Worm (Caenorhabditis elegans): ENCODE results near the gene F13H10.8.
A peak's percentile ranks its signal among the peaks of the same experiment; 100 is the strongest.

The F13H10.8 gene

ce11 chrIV:11030893-11031292 lies 10.6 kb downstream of the F13H10.8 start, which contains the start of gene hrg-4:
hrg-4 (minus strand) TSS chrIV:11030993.
- TF ChIP-seq lin-32 (GFP tag; optimal IDR thresholded peaks at IDR 0.05): no peak

- TF ChIP-seq nhr-12 (tag; optimal IDR thresholded peaks at IDR 0.05) (no peak), ceh-39 (tag; optimal IDR thresholded peaks at IDR 0.05) (no peak), mab-5 (tag; optimal IDR thresholded peaks at IDR 0.05) (no peak), unc-120 (tag; optimal IDR thresholded peaks at IDR 0.05; ENCODE audit: poor library complexity, severe bottlenecking) (no peak), flh-1 (GFP tag; optimal IDR thresholded peaks at IDR 0.05) (no peak)
Measured at ce11 chrIV:11031640-11032039, 11.3 kb downstream of the F13H10.8 start.

DNA sequence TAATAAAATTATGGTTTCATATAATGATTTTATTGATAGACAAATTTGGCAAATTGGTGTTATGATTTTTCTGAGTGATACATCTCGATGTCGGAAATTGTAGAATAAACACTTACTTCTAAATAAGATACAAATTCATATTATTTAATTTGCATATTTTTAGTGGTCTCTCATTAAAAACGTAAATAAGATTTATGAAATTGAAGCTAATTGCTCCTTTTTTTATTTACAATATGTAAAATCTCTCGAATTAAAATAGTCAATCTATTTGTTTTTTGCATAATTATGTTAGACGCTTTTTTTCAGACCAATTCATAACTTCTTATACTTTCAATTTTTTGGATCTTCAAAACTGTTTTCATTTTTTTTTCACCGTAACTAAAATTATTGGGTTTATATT lies 12.0 kb downstream of the F13H10.8 start, which contains the start of gene hrg-6:
Gene hrg-6 (plus strand): TSS at position 301 of the 400 bp plus-strand sequence.
- no peak for TF ChIP-seq mls-2 (tag; optimal IDR thresholded peaks at IDR 0.05)
- no peak for TF ChIP-seq lin-32 (GFP tag; optimal IDR thresholded peaks at IDR 0.05)
- TF ChIP-seq mab-5 (tag; optimal IDR thresholded peaks at IDR 0.05): no peak
- TF ChIP-seq nhr-237 (tag; optimal IDR thresholded peaks at IDR 0.05): no peak
- TF ChIP-seq ces-1 (GFP tag; optimal IDR thresholded peaks at IDR 0.05): no peak
- no peak for TF ChIP-seq bed-3 (GFP tag; optimal IDR thresholded peaks at IDR 0.05)

DNA sequence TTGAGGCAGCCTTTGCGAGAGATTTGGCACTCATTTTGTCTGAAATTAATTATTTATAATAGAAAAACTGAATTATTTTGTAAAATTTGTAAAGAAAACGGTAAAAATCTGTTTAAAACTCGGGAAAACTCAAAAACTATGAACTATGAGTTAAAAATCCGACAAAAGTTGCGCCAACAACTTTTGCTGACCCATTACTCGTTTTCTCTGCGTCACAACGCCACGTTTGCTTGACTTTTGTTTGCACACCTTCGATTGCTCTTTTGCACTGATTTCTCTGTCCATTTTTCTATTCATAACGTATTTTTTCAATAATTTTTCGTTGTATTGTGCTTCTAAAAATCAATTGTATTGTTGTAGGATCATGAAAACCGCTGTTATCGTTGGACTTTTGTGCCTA lies 15.9 kb downstream of the F13H10.8 start, which contains the start of gene fkb-1:
Gene fkb-1 (plus strand): TSS at position 361 of the 400 bp plus-strand sequence.
- TF ChIP-seq ham-2 (GFP tag; optimal IDR thresholded peaks at IDR 0.05) (no peak), ceh-43 (GFP tag; optimal IDR thresholded peaks at IDR 0.05) (no peak), hlh-1 (tag; optimal IDR thresholded peaks at IDR 0.05) (peak; percentile 3), sptf-1 (tag; optimal IDR thresholded peaks at IDR 0.05) (no peak), drap-1 (GFP tag; optimal IDR thresholded peaks at IDR 0.05) (no peak), mep-1 (tag; optimal IDR thresholded peaks at IDR 0.05) (peak; percentile 5), ceh-39 (tag; optimal IDR thresholded peaks at IDR 0.05) (no peak), nhr-2 (tag; optimal IDR thresholded peaks at IDR 0.05) (no peak), elt-1 (tag; optimal IDR thresholded peaks at IDR 0.05; ENCODE audit: borderline replicate concordance, insufficient read depth) (no peak), cnd-1 (tag; optimal IDR thresholded peaks at IDR 0.05) (no peak), ztf-11 (tag; optimal IDR thresholded peaks at IDR 0.05) (no peak), lin-13 (tag; optimal IDR thresholded peaks at IDR 0.05) (peak; percentile 80)

ce11 chrIV:11037118-11037719 lies 16.9 kb downstream of the F13H10.8 start:
- TF ChIP-seq ces-1 (GFP tag; optimal IDR thresholded peaks at IDR 0.05): peak; percentile 40
- no peak for TF ChIP-seq nhr-12 (tag; optimal IDR thresholded peaks at IDR 0.05)

DNA sequence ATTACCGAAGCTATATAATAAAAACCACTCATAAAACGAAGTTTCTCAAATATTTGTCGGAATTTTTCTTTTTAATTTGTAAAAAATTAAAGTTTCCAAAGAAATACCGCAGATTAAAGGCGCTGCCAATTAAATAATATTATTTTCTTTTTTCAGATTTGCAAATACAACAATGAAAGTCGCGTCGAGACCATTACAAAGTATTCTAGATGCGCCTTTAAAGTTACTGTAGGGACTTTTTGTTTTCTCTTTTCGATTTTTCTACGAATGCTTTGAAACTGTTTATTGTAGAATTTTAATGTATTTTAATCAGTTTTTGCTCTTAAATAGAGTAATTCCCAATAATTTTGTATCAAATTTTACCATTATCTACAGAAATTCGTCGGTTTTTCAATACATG lies 17.9 kb downstream of the F13H10.8 start:
- no peak for TF ChIP-seq snpc-4 (tag; optimal IDR thresholded peaks at IDR 0.05)
- no peak for TF ChIP-seq lin-13 (tag; optimal IDR thresholded peaks at IDR 0.05)
- no peak for TF ChIP-seq hlh-1 (tag; optimal IDR thresholded peaks at IDR 0.05)
- TF ChIP-seq flh-1 (GFP tag; optimal IDR thresholded peaks at IDR 0.05): no peak

DNA sequence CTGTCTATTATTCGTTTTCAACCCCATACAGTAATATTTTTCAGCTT lies 18.1 kb downstream of the F13H10.8 start, which contains the start of gene kdin-1:
Gene kdin-1 (plus strand): TSS at position 38 of the 47 bp plus-strand sequence.
- no peak for TF ChIP-seq nhr-2 (tag; optimal IDR thresholded peaks at IDR 0.05)
- no peak for TF ChIP-seq nhr-76 (tag; optimal IDR thresholded peaks at IDR 0.05)
- no peak for TF ChIP-seq mls-2 (tag; optimal IDR thresholded peaks at IDR 0.05)
- TF ChIP-seq ces-1 (GFP tag; optimal IDR thresholded peaks at IDR 0.05): no peak
- TF ChIP-seq ceh-83 (GFP tag; optimal IDR thresholded peaks at IDR 0.05): no peak
- TF ChIP-seq nhr-12 (tag; optimal IDR thresholded peaks at IDR 0.05): no peak
- no peak for TF ChIP-seq ztf-11 (tag; optimal IDR thresholded peaks at IDR 0.05)
- TF ChIP-seq pha-4 (tag; optimal IDR thresholded peaks at IDR 0.05): no peak
- TF ChIP-seq cnd-1 (tag; optimal IDR thresholded peaks at IDR 0.05): no peak
- TF ChIP-seq unc-62 (GFP tag; optimal IDR thresholded peaks at IDR 0.05): no peak
- TF ChIP-seq zip-8 (tag; optimal IDR thresholded peaks at IDR 0.05): no peak
- TF ChIP-seq nhr-237 (tag; optimal IDR thresholded peaks at IDR 0.05): no peak
- no peak for TF ChIP-seq drap-1 (GFP tag; optimal IDR thresholded peaks at IDR 0.05)
- TF ChIP-seq ceh-39 (tag; optimal IDR thresholded peaks at IDR 0.05): no peak
- no peak for TF ChIP-seq tbx-8 (GFP tag; optimal IDR thresholded peaks at IDR 0.05)

Data from whole organism, mixed stage, embryonic.